Worm (Caenorhabditis elegans): ENCODE measurements around the gene wah-1.

ce11 chrIII:12015183-12015582 is 25.2 kb downstream of the wah-1 start:
- TF ChIP-seq him-1 (tag; optimal IDR thresholded peaks at IDR 0.05) (no peak), dao-5 (tag; optimal IDR thresholded peaks at IDR 0.05) (no peak), W03F9.2 (tag; optimal IDR thresholded peaks at IDR 0.05) (no peak)
